Fruit fly (Drosophila melanogaster) whole organism, embryonic: ENCODE results near the gene Bem46.

ENCODE experiments used
- BEAF-32 ChIP-seq: fragments of 200-800 bp; sonication (Bioruptor generic); optimal IDR thresholded peaks from 3 replicates; lab custom pipeline; 2017; ENCODE audit warnings: missing biosample characterization, missing genetic modification characterization, mild to moderate bottlenecking, moderate library complexity, missing genetic modification reagents
- Bgb ChIP-seq: fragments of 200-800 bp; sonication (Bioruptor generic); IDR thresholded peaks from 2 replicates; pipeline ENCODE4 v1.3.6; 2022; ENCODE audit warnings: missing biosample characterization, missing genetic modification characterization; ENCODE audit not compliant: partially characterized antibody
- CG10267 ChIP-seq: fragments of 200-800 bp; sonication (Bioruptor generic); optimal IDR thresholded peaks from 2 replicates; lab custom pipeline; 2018; ENCODE audit warnings: missing biosample characterization, mild to moderate bottlenecking, missing genetic modification characterization, moderate library complexity
- CG10321 ChIP-seq: fragments of 200-800 bp; sonication (Bioruptor generic); IDR thresholded peaks from 2 replicates; pipeline ENCODE4 v1.3.6; 2022; ENCODE audit warnings: missing biosample characterization, missing genetic modification characterization
- CG10979 ChIP-seq: fragments of 200-800 bp; sonication (Bioruptor generic); optimal IDR thresholded peaks from 2 replicates; lab custom pipeline; 2018; ENCODE audit warnings: missing biosample characterization, mild to moderate bottlenecking, missing genetic modification characterization, moderate library complexity
- CG11695 ChIP-seq: fragments of 200-800 bp; sonication (Bioruptor generic); IDR thresholded peaks from 3 replicates; pipeline ENCODE4 v1.3.6; 2022; ENCODE audit warnings: missing biosample characterization, missing genetic modification characterization
- CG1233 ChIP-seq: fragments of 200-800 bp; sonication (Bioruptor generic); optimal IDR thresholded peaks from 4 replicates; lab custom pipeline; 2018; ENCODE audit warnings: missing biosample characterization, mild to moderate bottlenecking, missing genetic modification characterization
- CG13287 ChIP-seq: fragments of 200-800 bp; sonication (Bioruptor generic); IDR thresholded peaks from 2 replicates; pipeline ENCODE4 v1.3.6; 2022; ENCODE audit warnings: missing biosample characterization, missing genetic modification characterization; ENCODE audit not compliant: partially characterized antibody
- CG14667 ChIP-seq: fragments of 200-800 bp; sonication (Bioruptor generic); IDR thresholded peaks from 2 replicates; pipeline ENCODE4 v1.3.6; 2022; ENCODE audit warnings: missing biosample characterization, missing genetic modification characterization
- CG17328 ChIP-seq: fragments of 200-800 bp; sonication (Bioruptor generic); IDR thresholded peaks from 2 replicates; pipeline ENCODE4 v1.3.6; 2022; ENCODE audit warnings: missing biosample characterization, missing genetic modification characterization
- CG17359 ChIP-seq: fragments of 200-800 bp; sonication (Bioruptor generic); optimal IDR thresholded peaks from 3 replicates; lab custom pipeline; 2018; ENCODE audit warnings: missing biosample characterization, mild to moderate bottlenecking, missing genetic modification characterization, moderate library complexity
- CG18599 ChIP-seq: fragments of 200-800 bp; sonication (Bioruptor generic); optimal IDR thresholded peaks from 3 replicates; lab custom pipeline; 2017; ENCODE audit warnings: missing biosample characterization, missing genetic modification characterization, mild to moderate bottlenecking, moderate library complexity, missing genetic modification reagents
- CG2678 ChIP-seq: fragments of 200-800 bp; sonication (Bioruptor generic); optimal IDR thresholded peaks from 3 replicates; lab custom pipeline; 2019; ENCODE audit warnings: missing biosample characterization, mild to moderate bottlenecking, missing genetic modification characterization, moderate library complexity
- CG30020 ChIP-seq: fragments of 200-800 bp; optimal IDR thresholded peaks from 2 replicates; lab custom pipeline; 2019; ENCODE audit warnings: missing biosample characterization, mild to moderate bottlenecking, missing genetic modification characterization, moderate library complexity
- CG31365 ChIP-seq: fragments of 200-800 bp; sonication (Bioruptor generic); optimal IDR thresholded peaks from 2 replicates; lab custom pipeline; 2018; ENCODE audit warnings: missing biosample characterization, mild to moderate bottlenecking, missing genetic modification characterization
- CG3163 ChIP-seq: fragments of 200-800 bp; sonication (Bioruptor generic); optimal IDR thresholded peaks from 3 replicates; lab custom pipeline; 2016; ENCODE audit warnings: missing biosample characterization, missing genetic modification characterization
- CG34376 ChIP-seq: fragments of 200-800 bp; sonication (Bioruptor generic); optimal IDR thresholded peaks from 2 replicates; lab custom pipeline; 2018; ENCODE audit warnings: missing biosample characterization, mild to moderate bottlenecking, missing genetic modification characterization
- CG34422 ChIP-seq: fragments of 200-800 bp; sonication (Bioruptor generic); IDR thresholded peaks from 3 replicates; pipeline ENCODE4 v1.3.6; 2022; ENCODE audit warnings: missing biosample characterization, missing genetic modification characterization
- CG8290 ChIP-seq, 3 experiments: fragments of 200-800 bp; sonication (Bioruptor generic); optimal IDR thresholded peaks; 2 replicates each; lab custom pipeline; 2016 to 2019; ENCODE audit warnings: missing biosample characterization in 3 of 3, missing genetic modification characterization in 3 of 3, mild to moderate bottlenecking in 2 of 3, moderate library complexity in 1 of 3
- CG8388 ChIP-seq: fragments of 200-800 bp; sonication (Bioruptor generic); optimal IDR thresholded peaks from 2 replicates; lab custom pipeline; 2019; ENCODE audit warnings: missing biosample characterization, mild to moderate bottlenecking, missing genetic modification characterization, moderate library complexity
- CG8478 ChIP-seq: fragments of >200 bp; optimal IDR thresholded peaks from 2 replicates; lab custom pipeline; 2018
- Dbx ChIP-seq: fragments of 200-800 bp; sonication (Bioruptor generic); IDR thresholded peaks from 3 replicates; pipeline ENCODE4 v1.3.6; 2022; ENCODE audit warnings: missing biosample characterization, missing genetic modification characterization
- Dll ChIP-seq: fragments of 200-800 bp; sonication (Bioruptor generic); IDR thresholded peaks from 4 replicates; pipeline ENCODE4 v1.3.6; 2022; ENCODE audit warnings: missing biosample characterization, missing genetic modification characterization; ENCODE audit not compliant: partially characterized antibody
- Gug ChIP-seq: fragments of 200-800 bp; sonication (Bioruptor generic); IDR thresholded peaks from 4 replicates; pipeline ENCODE4 v1.3.6; 2022; ENCODE audit warnings: missing biosample characterization, missing genetic modification characterization
- HHEX ChIP-seq: fragments of 200-800 bp; sonication (Bioruptor generic); optimal IDR thresholded peaks from 3 replicates; lab custom pipeline; 2017; ENCODE audit warnings: missing biosample characterization, mild to moderate bottlenecking, missing genetic modification characterization, missing genetic modification reagents
- Hr51 ChIP-seq, 2 experiments: fragments of 200-800 bp; sonication (Bioruptor generic); optimal IDR thresholded peaks; 2 replicates in 1 of 2; 3 replicates in 1 of 2; lab custom pipeline; 2016 to 2018; ENCODE audit warnings: missing biosample characterization in 2 of 2, missing genetic modification characterization in 2 of 2, mild to moderate bottlenecking in 1 of 2, moderate library complexity in 1 of 2
- Mad ChIP-seq: fragments of 200-800 bp; sonication (Bioruptor generic); optimal IDR thresholded peaks from 2 replicates; lab custom pipeline; 2016; ENCODE audit warnings: missing biosample characterization, missing genetic modification characterization
- NC2α ChIP-seq: fragments of 200-800 bp; sonication (Bioruptor generic); optimal IDR thresholded peaks from 2 replicates; lab custom pipeline; 2016; ENCODE audit warnings: missing biosample characterization, missing genetic modification characterization
- Pdp1 ChIP-seq, 2 experiments: fragments of 200-800 bp; sonication (Bioruptor generic); optimal IDR thresholded peaks; 3 replicates each; lab custom pipeline; 2016; ENCODE audit warnings: missing biosample characterization in 2 of 2, missing genetic modification characterization in 2 of 2, mild to moderate bottlenecking in 1 of 2, moderate library complexity in 1 of 2
- Spps ChIP-seq: fragments of 200-800 bp; sonication (Bioruptor generic); optimal IDR thresholded peaks from 2 replicates; lab custom pipeline; 2018; ENCODE audit warnings: missing biosample characterization, mild to moderate bottlenecking, missing genetic modification characterization
- Sry-β ChIP-seq: fragments of 200-800 bp; sonication (Bioruptor generic); optimal IDR thresholded peaks from 2 replicates; lab custom pipeline; 2018; ENCODE audit warnings: missing biosample characterization, mild to moderate bottlenecking, missing genetic modification characterization, moderate library complexity
- Trl ChIP-seq, 3 experiments: fragments of >200 bp in 2 of 3; fragments of 200-800 bp in 1 of 3; sonication (Bioruptor generic) in 1 of 3; optimal IDR thresholded peaks; 2 replicates in 1 of 3; 3 replicates in 2 of 3; lab custom pipeline; 2016 to 2017; ENCODE audit warnings: missing biosample characterization in 1 of 3, missing genetic modification characterization in 1 of 3
- amos ChIP-seq: fragments of 200-800 bp; sonication (Bioruptor generic); IDR thresholded peaks from 2 replicates; pipeline ENCODE4 v1.3.6; 2022; ENCODE audit warnings: missing biosample characterization, missing genetic modification characterization; ENCODE audit not compliant: partially characterized antibody
- cato ChIP-seq: fragments of 200-800 bp; sonication (Bioruptor generic); optimal IDR thresholded peaks from 2 replicates; lab custom pipeline; 2016; ENCODE audit warnings: missing biosample characterization, missing genetic modification characterization, borderline replicate concordance
- ci ChIP-seq: fragments of 200-800 bp; sonication (Bioruptor generic); IDR thresholded peaks from 3 replicates; pipeline ENCODE4 v1.3.6; 2022; ENCODE audit warnings: missing biosample characterization, missing genetic modification characterization
- dati ChIP-seq: fragments of 200-800 bp; sonication (Bioruptor generic); IDR thresholded peaks from 2 replicates; pipeline ENCODE4 v1.3.6; 2022; ENCODE audit warnings: missing biosample characterization, missing genetic modification characterization
- dm ChIP-seq: fragments of 200-800 bp; sonication (Bioruptor generic); optimal IDR thresholded peaks from 3 replicates; lab custom pipeline; 2016; ENCODE audit warnings: missing biosample characterization, missing genetic modification characterization
- dmrt11E ChIP-seq: fragments of 200-800 bp; sonication (Bioruptor generic); optimal IDR thresholded peaks from 3 replicates; lab custom pipeline; 2018; ENCODE audit warnings: missing biosample characterization, mild to moderate bottlenecking, missing genetic modification characterization, moderate library complexity
- fu2 ChIP-seq: fragments of 200-800 bp; sonication (Bioruptor generic); optimal IDR thresholded peaks from 2 replicates; lab custom pipeline; 2016; ENCODE audit warnings: missing biosample characterization, missing genetic modification characterization
- gro ChIP-seq: fragments of 200-800 bp; sonication (Bioruptor generic); optimal IDR thresholded peaks from 2 replicates; lab custom pipeline; 2016; ENCODE audit warnings: missing biosample characterization, missing genetic modification characterization
- klu ChIP-seq: fragments of 200-800 bp; sonication (Bioruptor generic); IDR thresholded peaks from 2 replicates; pipeline ENCODE4 v1.3.6; 2022; ENCODE audit warnings: missing biosample characterization, missing genetic modification characterization
- peb ChIP-seq: fragments of 200-800 bp; sonication (Bioruptor generic); IDR thresholded peaks from 2 replicates; pipeline ENCODE4 v1.3.6; 2022; ENCODE audit warnings: missing biosample characterization, missing genetic modification characterization
- pho ChIP-seq: fragments of 200-800 bp; sonication (Bioruptor generic); optimal IDR thresholded peaks from 2 replicates; lab custom pipeline; 2016; ENCODE audit warnings: missing biosample characterization, missing genetic modification characterization
- pnt ChIP-seq: fragments of 200-800 bp; sonication (Bioruptor generic); optimal IDR thresholded peaks from 3 replicates; lab custom pipeline; 2016; ENCODE audit warnings: missing biosample characterization, missing genetic modification characterization
- sr ChIP-seq: fragments of 200-800 bp; sonication (Bioruptor generic); IDR thresholded peaks from 3 replicates; pipeline ENCODE4 v1.3.6; 2022; ENCODE audit warnings: missing biosample characterization, missing genetic modification characterization
- sug ChIP-seq: fragments of 200-800 bp; optimal IDR thresholded peaks from 2 replicates; lab custom pipeline; 2019; ENCODE audit warnings: missing biosample characterization, mild to moderate bottlenecking, missing genetic modification characterization, moderate library complexity
- vnd ChIP-seq: fragments of 200-800 bp; sonication (Bioruptor generic); IDR thresholded peaks from 3 replicates; pipeline ENCODE4 v1.3.6; 2022; ENCODE audit warnings: missing biosample characterization, missing genetic modification characterization; ENCODE audit not compliant: partially characterized antibody
- zen2 ChIP-seq: fragments of 200-800 bp; sonication (Bioruptor generic); IDR thresholded peaks from 3 replicates; pipeline ENCODE4 v1.3.6; 2022; ENCODE audit warnings: missing biosample characterization, missing genetic modification characterization; ENCODE audit not compliant: partially characterized antibody

Gene Bem46

DNA sequence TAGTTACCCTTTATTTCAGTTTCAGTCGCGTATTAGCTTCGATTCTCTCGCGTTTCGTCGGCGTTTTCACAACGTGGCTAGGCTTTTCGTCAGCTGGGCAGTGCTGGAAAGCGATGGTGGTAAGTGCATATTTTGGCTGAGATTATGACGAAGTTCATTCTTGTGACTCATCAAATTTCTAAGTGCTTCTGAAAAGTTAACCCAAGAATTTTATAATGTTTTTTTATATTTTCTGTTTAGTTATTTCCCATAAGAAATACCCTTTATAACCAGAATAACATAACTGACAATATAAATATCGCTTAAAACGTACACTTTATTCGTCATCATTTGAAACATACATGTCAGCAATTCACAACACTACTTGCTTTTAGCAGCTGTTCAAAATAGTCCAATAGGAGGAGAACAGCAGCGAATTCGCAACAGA lies 49.2 kb downstream of the Bem46 start, which contains the start of the genes CG17260 and SerRS (continued):
- TF ChIP-seq HHEX (GFP tag; lab: Kevin White, UChicago) (peak; percentile 87), CG10321 (GFP tag; lab: Robert Waterston, UW) (0 out of 2 replicates have a peak, but pooled peaks have one; percentile 33), CG3163 (peak; percentile 73), pnt (GFP tag; lab: Kevin White, UChicago) (peak; percentile 96), Gug (GFP tag; lab: Robert Waterston, UW) (peak; percentile 92), CG8388 (GFP tag; lab: Kevin White, UChicago) (peak; percentile 89), CG17328 (GFP tag; lab: Robert Waterston, UW) (peak; percentile 81), CG18599 (GFP tag; lab: Kevin White, UChicago) (peak; percentile 93), CG8290 (GFP tag; optimal IDR thresholded peaks at IDR 0.05; lab: Kevin White, UChicago) (peak; percentile 88), CG8290 (tag; optimal IDR thresholded peaks at IDR 0.05; lab: Kevin White, UChicago) (peak; percentile 74 to 77), vnd (GFP tag; lab: Robert Waterston, UW) (peak; percentile 46; the same call in 1 of the 3 replicates), sug (tag; lab: Kevin White, UChicago) (peak; percentile 92), Hr51 (GFP tag; optimal IDR thresholded peaks at IDR 0.05; lab: Kevin White, UChicago) (peak in 1 of 2 experiments; percentile 88), zen2 (GFP tag; lab: Robert Waterston, UW) (no peak; the same call in 2 of the 3 replicates), CG1233 (GFP tag; lab: Kevin White, UChicago) (peak; percentile 87), dati (GFP tag; lab: Robert Waterston, UW) (no peak), Mad (GFP tag; lab: Kevin White, UChicago) (peak; percentile 93), sr (GFP tag; lab: Robert Waterston, UW) (no peak), Spps (tag; lab: Kevin White, UChicago) (peak; percentile 85), CG34376 (GFP tag; lab: Kevin White, UChicago) (peak; percentile 90), CG8478 (no peak), BEAF-32 (GFP tag; lab: Kevin White, UChicago) (peak; percentile 70), fu2 (GFP tag; lab: Kevin White, UChicago) (peak; percentile 92), CG10979 (tag; lab: Kevin White, UChicago) (peak; percentile 87), CG2678 (peak; percentile 94), CG13287 (GFP tag; lab: Robert Waterston, UW) (peak; percentile 64), dmrt11E (tag; lab: Kevin White, UChicago) (peak; percentile 85), amos (GFP tag; lab: Robert Waterston, UW) (peak; percentile 22; the same call in 1 of the 2 replicates), CG14667 (GFP tag; lab: Robert Waterston, UW) (peak; percentile 94), NC2α (GFP tag; lab: Kevin White, UChicago) (peak; percentile 73), Trl (optimal IDR thresholded peaks at IDR 0.05; lab: Kevin White, UChicago) (no peak), Trl (GFP tag; optimal IDR thresholded peaks at IDR 0.05; lab: Kevin White, UChicago) (peak; percentile 95), Dll (GFP tag; lab: Robert Waterston, UW) (peak; percentile 69), CG10267 (tag; lab: Kevin White, UChicago) (peak; percentile 97), Bgb (GFP tag; lab: Robert Waterston, UW) (no peak), Pdp1 (GFP tag; optimal IDR thresholded peaks at IDR 0.05; lab: Kevin White, UChicago) (peak; percentile 91 to 95), CG34422 (GFP tag; lab: Robert Waterston, UW) (peak; percentile 95), pho (GFP tag; lab: Kevin White, UChicago) (peak; percentile 96), Dbx (peak; percentile 95), cato (peak; percentile 86), CG17359 (peak; percentile 90), gro (GFP tag; lab: Kevin White, UChicago) (peak; percentile 92), Sry-β (GFP tag; lab: Kevin White, UChicago) (peak; percentile 42), CG31365 (no peak), ci (GFP tag; lab: Robert Waterston, UW) (peak; percentile 77; the same call in 1 of the 3 replicates), peb (GFP tag; lab: Robert Waterston, UW) (peak; percentile 87), CG11695 (GFP tag; lab: Robert Waterston, UW) (peak; percentile 80), klu (peak; percentile 94), dm (GFP tag; lab: Kevin White, UChicago) (peak; percentile 94), CG30020 (tag; lab: Kevin White, UChicago) (peak; percentile 77)
